Fruit fly (Drosophila melanogaster) whole organism, wandering third instar larva: ENCODE data around the gene VhaM9.7-c.

Source experiments
- Abd-B ChIP-seq: fragments of >200 bp; optimal IDR thresholded peaks from 2 replicates; lab custom pipeline; 2017; ENCODE audit warnings: missing biosample characterization, missing genetic modification characterization
- CG32264 ChIP-seq: fragments of 200-800 bp; sonication (Bioruptor generic); optimal IDR thresholded peaks from 2 replicates; lab custom pipeline; 2016; ENCODE audit warnings: missing biosample characterization, missing genetic modification characterization
- CG9705 ChIP-seq: fragments of 200-800 bp; sonication (Bioruptor generic); optimal IDR thresholded peaks from 2 replicates; lab custom pipeline; 2018; ENCODE audit warnings: missing biosample characterization, mild to moderate bottlenecking, missing genetic modification characterization
- CrebA ChIP-seq: fragments of 200-800 bp; sonication (Bioruptor generic); optimal IDR thresholded peaks from 2 replicates; lab custom pipeline; 2016; ENCODE audit warnings: missing biosample characterization, mild to moderate bottlenecking, missing genetic modification characterization, borderline replicate concordance
- Dfd ChIP-seq: fragments of >200 bp; optimal IDR thresholded peaks from 2 replicates; lab custom pipeline; 2017; ENCODE audit warnings: missing biosample characterization, missing genetic modification characterization
- Dif ChIP-seq: fragments of 200-275, 200-300 bp; sonication (Bioruptor generic); optimal IDR thresholded peaks from 2 replicates; lab custom pipeline; 2018; ENCODE audit warnings: missing biosample characterization, missing genetic modification characterization; ENCODE audit not compliant: partially characterized antibody
- GATAd ChIP-seq: sonication (Bioruptor generic); optimal IDR thresholded peaks from 2 replicates; lab custom pipeline; 2016; ENCODE audit warnings: missing biosample characterization, missing genetic modification characterization
- HLH106 ChIP-seq: fragments of 200-800 bp; optimal IDR thresholded peaks from 3 replicates; lab custom pipeline; 2019; ENCODE audit warnings: missing biosample characterization, mild to moderate bottlenecking, missing genetic modification characterization, moderate library complexity
- Hnf4 ChIP-seq: fragments of 200-800 bp; sonication (Bioruptor generic); optimal IDR thresholded peaks from 2 replicates; lab custom pipeline; 2016; ENCODE audit warnings: missing biosample characterization, mild to moderate bottlenecking, missing genetic modification characterization
- Hr78 ChIP-seq: fragments of >200 bp; optimal IDR thresholded peaks from 2 replicates; lab custom pipeline; 2017; ENCODE audit warnings: missing biosample characterization, missing genetic modification characterization
- Hr83 ChIP-seq: fragments of 200-300 bp; sonication (Bioruptor generic); optimal IDR thresholded peaks from 2 replicates; lab custom pipeline; 2016; ENCODE audit warnings: missing biosample characterization, mild to moderate bottlenecking, missing genetic modification characterization, moderate library complexity; ENCODE audit not compliant: poor library complexity, severe bottlenecking
- Jra ChIP-seq: sonication (Bioruptor generic); optimal IDR thresholded peaks from 2 replicates; lab custom pipeline; 2016; ENCODE audit warnings: missing biosample characterization, missing genetic modification characterization
- Mio ChIP-seq: sonication (Bioruptor generic); optimal IDR thresholded peaks from 2 replicates; lab custom pipeline; 2016; ENCODE audit warnings: missing biosample characterization, missing genetic modification characterization
- Myc ChIP-seq: fragments of >200 bp; optimal IDR thresholded peaks from 2 replicates; lab custom pipeline; 2017
- N ChIP-seq: fragments of >200 bp; optimal IDR thresholded peaks from 2 replicates; lab custom pipeline; 2018; ENCODE audit warnings: missing biosample characterization, missing external identifiers, missing genetic modification characterization
- OdsH ChIP-seq: fragments of 200-800 bp; sonication (Bioruptor generic); optimal IDR thresholded peaks from 2 replicates; lab custom pipeline; 2016; ENCODE audit warnings: missing biosample characterization, mild to moderate bottlenecking, missing genetic modification characterization
- Rel ChIP-seq, 2 experiments: fragments of 200-800 bp; sonication (Bioruptor generic) in 1 of 2; optimal IDR thresholded peaks; 2 replicates in 1 of 2; 3 replicates in 1 of 2; lab custom pipeline; 2016 to 2019; ENCODE audit warnings: mild to moderate bottlenecking in 2 of 2, missing biosample characterization in 2 of 2, missing genetic modification characterization in 2 of 2, moderate library complexity in 1 of 2
- Sp1 ChIP-seq: fragments of 200-800 bp; sonication (Bioruptor generic); optimal IDR thresholded peaks from 3 replicates; lab custom pipeline; 2019; ENCODE audit warnings: missing biosample characterization, mild to moderate bottlenecking, missing genetic modification characterization, moderate library complexity
- Vsx2 ChIP-seq: fragments of 200-300, 225-300 bp; sonication (Bioruptor generic); optimal IDR thresholded peaks from 2 replicates; lab custom pipeline; 2018; ENCODE audit warnings: missing biosample characterization, missing genetic modification characterization; ENCODE audit not compliant: partially characterized antibody
- br ChIP-seq: fragments of 200-800 bp; sonication (Bioruptor generic); optimal IDR thresholded peaks from 2 replicates; lab custom pipeline; 2016; ENCODE audit warnings: missing biosample characterization, missing genetic modification characterization
- brk ChIP-seq: fragments of 200-800 bp; sonication (Bioruptor generic); optimal IDR thresholded peaks from 2 replicates; lab custom pipeline; 2016; ENCODE audit warnings: missing biosample characterization, mild to moderate bottlenecking, missing genetic modification characterization
- dl ChIP-seq, 2 experiments: fragments of 175-275, 200-275 bp in 1 of 2; fragments of 200-275 bp in 1 of 2; sonication (Bioruptor generic); optimal IDR thresholded peaks; lab custom pipeline; 2018; ENCODE audit warnings: mild to moderate bottlenecking in 2 of 2, missing biosample characterization in 2 of 2, missing genetic modification characterization in 2 of 2, moderate library complexity in 2 of 2; ENCODE audit not compliant: partially characterized antibody in 2 of 2, insufficient read depth in 1 of 2
- dmrt93B ChIP-seq: fragments of 200-800 bp; sonication (Bioruptor generic); optimal IDR thresholded peaks from 2 replicates; lab custom pipeline; 2018; ENCODE audit warnings: missing biosample characterization, mild to moderate bottlenecking, missing genetic modification characterization
- dsf ChIP-seq: sonication (Bioruptor generic); optimal IDR thresholded peaks from 2 replicates; lab custom pipeline; 2016; ENCODE audit warnings: missing biosample characterization, missing genetic modification characterization, borderline replicate concordance
- ey ChIP-seq: fragments of 200-800 bp; sonication (Bioruptor generic); optimal IDR thresholded peaks from 2 replicates; lab custom pipeline; 2016; ENCODE audit warnings: missing biosample characterization, missing genetic modification characterization
- foxo ChIP-seq, 2 experiments: fragments of 200-800 bp; sonication (Bioruptor generic); optimal IDR thresholded peaks; 2 replicates in 1 of 2; 3 replicates in 1 of 2; lab custom pipeline; 2016 to 2017; ENCODE audit warnings: missing biosample characterization in 2 of 2, missing genetic modification characterization in 2 of 2
- fru ChIP-seq: fragments of 200-800 bp; sonication (Bioruptor generic); optimal IDR thresholded peaks from 3 replicates; lab custom pipeline; 2016; ENCODE audit warnings: missing biosample characterization, mild to moderate bottlenecking, missing genetic modification characterization
- h ChIP-seq: fragments of 200-800 bp; sonication (Bioruptor generic); optimal IDR thresholded peaks from 3 replicates; lab custom pipeline; 2016; ENCODE audit warnings: missing biosample characterization, mild to moderate bottlenecking, missing genetic modification characterization
- jim ChIP-seq: fragments of 175-275, 200-325 bp; sonication (Bioruptor generic); optimal IDR thresholded peaks from 2 replicates; lab custom pipeline; 2016; ENCODE audit warnings: missing biosample characterization, mild to moderate bottlenecking, missing genetic modification characterization
- lola ChIP-seq: fragments of >200 bp; optimal IDR thresholded peaks from 2 replicates; lab custom pipeline; 2017; ENCODE audit warnings: missing biosample characterization, missing genetic modification characterization
- pan ChIP-seq: fragments of >200 bp; optimal IDR thresholded peaks from 2 replicates; lab custom pipeline; 2017
- psq ChIP-seq: fragments of 200-800 bp; sonication (Bioruptor generic); optimal IDR thresholded peaks from 3 replicates; lab custom pipeline; 2017; ENCODE audit warnings: missing biosample characterization, mild to moderate bottlenecking, missing genetic modification characterization, moderate library complexity
- rgr ChIP-seq: fragments of 200-800 bp; sonication (Bioruptor generic); optimal IDR thresholded peaks from 3 replicates; lab custom pipeline; 2016; ENCODE audit warnings: missing biosample characterization, mild to moderate bottlenecking, missing genetic modification characterization
- sage ChIP-seq: fragments of 200-800 bp; sonication (Bioruptor generic); optimal IDR thresholded peaks from 2 replicates; lab custom pipeline; 2016; ENCODE audit warnings: missing biosample characterization, mild to moderate bottlenecking, missing genetic modification characterization
- sv ChIP-seq: fragments of 200-800 bp; sonication (Bioruptor generic); optimal IDR thresholded peaks from 3 replicates; lab custom pipeline; 2016; ENCODE audit warnings: missing biosample characterization, missing genetic modification characterization
- tai ChIP-seq: sonication (Bioruptor generic); optimal IDR thresholded peaks from 2 replicates; lab custom pipeline; 2016; ENCODE audit warnings: missing biosample characterization, missing genetic modification characterization
- usp ChIP-seq: fragments of >200 bp; optimal IDR thresholded peaks from 2 replicates; lab custom pipeline; 2017; ENCODE audit warnings: missing biosample characterization, missing genetic modification characterization
- woc ChIP-seq: sonication (Bioruptor generic); optimal IDR thresholded peaks from 2 replicates; lab custom pipeline; 2016; ENCODE audit warnings: missing biosample characterization, mild to moderate bottlenecking, missing genetic modification characterization

Gene VhaM9.7-c

DNA sequence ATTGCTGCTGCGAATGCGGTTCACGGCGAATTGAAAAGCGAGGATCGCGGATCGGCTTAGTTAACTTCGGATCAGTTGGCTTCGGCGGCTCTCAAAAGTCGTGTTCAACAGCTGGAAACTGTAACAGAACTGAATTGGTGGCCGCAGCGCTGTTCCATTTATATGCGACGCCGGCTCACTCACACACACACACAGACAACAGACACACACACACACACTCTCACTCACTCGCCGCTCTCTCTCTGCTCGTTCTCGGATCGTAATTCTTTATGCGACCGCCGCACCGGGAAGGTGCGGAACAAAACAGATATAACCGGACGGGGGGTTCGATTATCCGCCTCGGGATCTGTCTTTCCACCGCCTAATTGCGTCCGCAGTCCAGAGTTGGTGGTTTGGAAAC is 40.5 kb upstream of the VhaM9.7-c start, which contains the start of gene CG46460:
Gene CG46460 (minus strand): TSS at position 139 of the 400 bp plus-strand sequence.
- TF ChIP-seq Hr78 (GFP tag; lab: Kevin White, UChicago) (no peak), Hnf4 (GFP tag; lab: Kevin White, UChicago) (peak; percentile 40), Dfd (no peak), jim (GFP tag; lab: Kevin White, UChicago) (no peak), rgr (GFP tag; lab: Kevin White, UChicago) (peak; percentile 26), CG32264 (no peak), dsf (GFP tag; lab: Kevin White, UChicago) (no peak), brk (GFP tag; lab: Kevin White, UChicago) (no peak), Mio (GFP tag; lab: Kevin White, UChicago) (no peak), ey (GFP tag; lab: Kevin White, UChicago) (no peak), HLH106 (tag; lab: Kevin White, UChicago) (no peak), psq (GFP tag; lab: Kevin White, UChicago) (no peak), tai (GFP tag; lab: Kevin White, UChicago) (no peak), h (GFP tag; lab: Kevin White, UChicago) (peak; percentile 31), CG9705 (GFP tag; lab: Kevin White, UChicago) (no peak), Sp1 (GFP tag; lab: Kevin White, UChicago) (no peak), dmrt93B (peak; percentile 13), br (GFP tag; lab: Kevin White, UChicago) (no peak), sv (no peak), Abd-B (no peak), Myc (no peak), usp (GFP tag; lab: Kevin White, UChicago) (no peak), woc (no peak), Jra (no peak), CrebA (GFP tag; lab: Kevin White, UChicago) (no peak), Dif (GFP tag; lab: Kevin White, UChicago) (peak; percentile 25), Rel (GFP tag; optimal IDR thresholded peaks at IDR 0.05; lab: Kevin White, UChicago) (no peak), Rel (tag; optimal IDR thresholded peaks at IDR 0.05; lab: Kevin White, UChicago) (peak; percentile 58), sage (GFP tag; lab: Kevin White, UChicago) (no peak), GATAd (GFP tag; lab: Kevin White, UChicago) (no peak), dl (GFP tag; optimal IDR thresholded peaks at IDR 0.05; lab: Kevin White, UChicago; ENCODE audit: insufficient read depth in 1 of 2, partially characterized antibody in 2 of 2) (peak in 1 of 2 experiments; percentile 14), OdsH (GFP tag; lab: Kevin White, UChicago) (no peak), Vsx2 (no peak), N (GFP tag; lab: Kevin White, UChicago) (peak; percentile 33), fru (GFP tag; lab: Kevin White, UChicago) (peak; percentile 38), Hr83 (GFP tag; lab: Kevin White, UChicago) (peak; percentile 28), foxo (GFP tag; optimal IDR thresholded peaks at IDR 0.05; lab: Kevin White, UChicago) (peak in 1 of 2 experiments; percentile 47), pan (lab: Kevin White, UChicago) (no peak), lola (GFP tag; lab: Kevin White, UChicago) (no peak)

- no peak for TF ChIP-seq Vsx2
- TF ChIP-seq Jra: no peak
- peak; percentile 6 for TF ChIP-seq Hnf4 (GFP tag; lab: Kevin White, UChicago)
- TF ChIP-seq rgr (GFP tag; lab: Kevin White, UChicago): no peak
- no peak for TF ChIP-seq Hr78 (GFP tag; lab: Kevin White, UChicago)
- no peak for TF ChIP-seq Sp1 (GFP tag; lab: Kevin White, UChicago)
- TF ChIP-seq CG9705 (GFP tag; lab: Kevin White, UChicago): no peak
- TF ChIP-seq Dif (GFP tag; lab: Kevin White, UChicago): no peak
- no peak for TF ChIP-seq Rel (GFP tag; optimal IDR thresholded peaks at IDR 0.05; lab: Kevin White, UChicago)
- TF ChIP-seq Rel (tag; optimal IDR thresholded peaks at IDR 0.05; lab: Kevin White, UChicago): peak; percentile 46
- TF ChIP-seq br (GFP tag; lab: Kevin White, UChicago): no peak
- no peak for TF ChIP-seq HLH106 (tag; lab: Kevin White, UChicago)
Observed at dm6 chr3L:4225647-4226470, 39.2 kb upstream of the VhaM9.7-c start.
